Fruit fly (Drosophila melanogaster) whole organism, adult: Measurements from ENCODE around the gene CG10038.

Experiments used
- CG11617 ChIP-seq: fragments of 200-800 bp; sonication (Bioruptor generic); optimal IDR thresholded peaks from 2 replicates; lab custom pipeline; 2017; ENCODE audit warnings: mild to moderate bottlenecking, missing biosample characterization, missing genetic modification reagents, missing genetic modification characterization
- CG12768 ChIP-seq: fragments of 200-800 bp; sonication (Bioruptor generic); optimal IDR thresholded peaks from 2 replicates; lab custom pipeline; 2017; ENCODE audit warnings: missing biosample characterization, missing genetic modification characterization, mild to moderate bottlenecking, moderate library complexity, missing genetic modification reagents
- CG14711 ChIP-seq: fragments of 200-800 bp; sonication (Bioruptor generic); optimal IDR thresholded peaks from 2 replicates; lab custom pipeline; 2018; ENCODE audit warnings: missing biosample characterization, mild to moderate bottlenecking, missing genetic modification characterization, moderate library complexity
- CG1620 ChIP-seq: fragments of 200-800 bp; sonication (Bioruptor generic); optimal IDR thresholded peaks from 2 replicates; lab custom pipeline; 2016; ENCODE audit warnings: missing biosample characterization, missing genetic modification characterization
- CG33017 ChIP-seq: fragments of 200-800 bp; sonication (Bioruptor generic); optimal IDR thresholded peaks from 2 replicates; lab custom pipeline; 2018; ENCODE audit warnings: missing biosample characterization, mild to moderate bottlenecking, missing genetic modification characterization, moderate library complexity
- CG5204 ChIP-seq: fragments of 200-800 bp; sonication (Bioruptor generic); optimal IDR thresholded peaks from 2 replicates; lab custom pipeline; 2016; ENCODE audit warnings: missing biosample characterization, missing genetic modification characterization
- CG7045 ChIP-seq: fragments of 200-800 bp; sonication (Bioruptor generic); optimal IDR thresholded peaks from 2 replicates; lab custom pipeline; 2017; ENCODE audit warnings: missing biosample characterization, mild to moderate bottlenecking, missing genetic modification characterization
- CG7101 ChIP-seq: fragments of 200-800 bp; sonication (Bioruptor generic); optimal IDR thresholded peaks from 2 replicates; lab custom pipeline; 2018; ENCODE audit warnings: missing biosample characterization, mild to moderate bottlenecking, missing genetic modification characterization, moderate library complexity
- Clk ChIP-seq: fragments of 200-800 bp; sonication (Bioruptor generic); optimal IDR thresholded peaks from 2 replicates; lab custom pipeline; 2017; ENCODE audit warnings: missing biosample characterization, missing genetic modification characterization
- Crg-1 ChIP-seq: fragments of 200-800 bp; sonication (Bioruptor generic); optimal IDR thresholded peaks from 2 replicates; lab custom pipeline; 2016; ENCODE audit warnings: missing biosample characterization, missing genetic modification characterization
- Hr96 ChIP-seq: fragments of 200-800 bp; sonication (Bioruptor generic); optimal IDR thresholded peaks from 2 replicates; lab custom pipeline; 2016; ENCODE audit warnings: missing biosample characterization, missing genetic modification characterization
- Mnt ChIP-seq: fragments of 200-800 bp; sonication (Bioruptor generic); optimal IDR thresholded peaks from 2 replicates; lab custom pipeline; 2016; ENCODE audit warnings: missing biosample characterization, mild to moderate bottlenecking, missing genetic modification characterization
- cic ChIP-seq: fragments of 200-800 bp; sonication (Bioruptor generic); optimal IDR thresholded peaks from 2 replicates; lab custom pipeline; 2017; ENCODE audit warnings: missing biosample characterization, mild to moderate bottlenecking, missing genetic modification characterization, moderate library complexity
- cnc ChIP-seq, 2 experiments: fragments of >200 bp; optimal IDR thresholded peaks; 2 replicates each; lab custom pipeline; 2017
- kay ChIP-seq: fragments of 200-800 bp; sonication (Bioruptor generic); peaks from one replicate; lab custom pipeline; 2016; ENCODE audit warnings: missing biosample characterization, missing genetic modification characterization, borderline replicate concordance
- ovo ChIP-seq: fragments of 200-800 bp; sonication (Bioruptor generic); optimal IDR thresholded peaks from 2 replicates; lab custom pipeline; 2016; ENCODE audit warnings: missing biosample characterization, missing genetic modification characterization
- pad ChIP-seq: fragments of 200-800 bp; sonication (Bioruptor generic); optimal IDR thresholded peaks from 3 replicates; lab custom pipeline; 2017; ENCODE audit warnings: missing biosample characterization, missing genetic modification characterization, mild to moderate bottlenecking, moderate library complexity, missing genetic modification reagents
- tj ChIP-seq: fragments of 200-800 bp; sonication (Bioruptor generic); optimal IDR thresholded peaks from 3 replicates; lab custom pipeline; 2017; ENCODE audit warnings: missing biosample characterization, mild to moderate bottlenecking, missing genetic modification characterization, moderate library complexity
- toe ChIP-seq: fragments of 200-800 bp; sonication (Bioruptor generic); optimal IDR thresholded peaks from 2 replicates; lab custom pipeline; 2016; ENCODE audit warnings: missing biosample characterization, missing genetic modification characterization

The CG10038 gene

dm6 chr3R:12314236-12314635, 36.2 kb downstream of the CG10038 start:
- TF ChIP-seq ovo (GFP tag; lab: Kevin White, UChicago) (no peak), CG11617 (no peak), CG33017 (tag; lab: Kevin White, UChicago) (no peak), Clk (GFP tag; lab: Kevin White, UChicago) (no peak), Hr96 (GFP tag; lab: Kevin White, UChicago) (no peak), cnc (optimal IDR thresholded peaks at IDR 0.05; lab: Kevin White, UChicago) (no peak), tj (GFP tag; lab: Kevin White, UChicago) (no peak), CG1620 (GFP tag; lab: Kevin White, UChicago) (no peak), CG14711 (tag; lab: Kevin White, UChicago) (no peak), CG7045 (GFP tag; lab: Kevin White, UChicago) (no peak)

- TF ChIP-seq CG1620 (GFP tag; lab: Kevin White, UChicago) (no peak), CG7045 (GFP tag; lab: Kevin White, UChicago) (no peak), Mnt (no peak), cic (GFP tag; lab: Kevin White, UChicago) (no peak), kay (GFP tag; lab: Kevin White, UChicago) (no peak), Crg-1 (GFP tag; lab: Kevin White, UChicago) (no peak), CG12768 (GFP tag; lab: Kevin White, UChicago) (no peak), CG11617 (no peak), CG5204 (GFP tag; lab: Kevin White, UChicago) (no peak), CG7101 (tag; lab: Kevin White, UChicago) (no peak), CG33017 (tag; lab: Kevin White, UChicago) (no peak), Hr96 (GFP tag; lab: Kevin White, UChicago) (no peak), toe (no peak)
These were observed 39.4 kb downstream of the CG10038 start, which contains the start of gene CG4066 for dm6 chr3R:12311053-12311452. Gene CG4066 (plus strand): TSS chr3R:12311353.

dm6 chr3R:12307569-12307968, 42.9 kb downstream of the CG10038 start:
- TF ChIP-seq CG7045 (GFP tag; lab: Kevin White, UChicago) (no peak), Crg-1 (GFP tag; lab: Kevin White, UChicago) (no peak), CG33017 (tag; lab: Kevin White, UChicago) (no peak), cnc (optimal IDR thresholded peaks at IDR 0.05; lab: Kevin White, UChicago) (no peak), cic (GFP tag; lab: Kevin White, UChicago) (no peak), Hr96 (GFP tag; lab: Kevin White, UChicago) (no peak), Mnt (no peak), CG12768 (GFP tag; lab: Kevin White, UChicago) (no peak), CG5204 (GFP tag; lab: Kevin White, UChicago) (no peak), CG1620 (GFP tag; lab: Kevin White, UChicago) (no peak)

- TF ChIP-seq kay (GFP tag; lab: Kevin White, UChicago) (peak; percentile 6), cic (GFP tag; lab: Kevin White, UChicago) (peak; percentile 71), ovo (GFP tag; lab: Kevin White, UChicago) (no peak)
These were observed 47.5 kb downstream of the CG10038 start for dm6 chr3R:12302915-12303314.

- TF ChIP-seq cic (GFP tag; lab: Kevin White, UChicago) (no peak), kay (GFP tag; lab: Kevin White, UChicago) (no peak), CG12768 (GFP tag; lab: Kevin White, UChicago) (no peak), Mnt (no peak), CG33017 (tag; lab: Kevin White, UChicago) (no peak), CG11617 (no peak), CG7045 (GFP tag; lab: Kevin White, UChicago) (no peak), toe (no peak), ovo (GFP tag; lab: Kevin White, UChicago) (no peak), CG5204 (GFP tag; lab: Kevin White, UChicago) (no peak), CG14711 (tag; lab: Kevin White, UChicago) (no peak), Clk (GFP tag; lab: Kevin White, UChicago) (no peak), pad (GFP tag; lab: Kevin White, UChicago) (no peak), cnc (optimal IDR thresholded peaks at IDR 0.05; lab: Kevin White, UChicago) (no peak)
These were observed 48.9 kb downstream of the CG10038 start for dm6 chr3R:12301528-12301927.
